Fruit fly (Drosophila melanogaster) whole organism, pupa: ENCODE measurements around the gene CG16713.

Source experiments
- CG10348 ChIP-seq: fragments of 200-800 bp; sonication (Bioruptor generic); IDR thresholded peaks from 2 replicates; pipeline ENCODE4 v1.3.6; 2022; ENCODE audit warnings: missing biosample characterization, missing genetic modification characterization
- CG12605 ChIP-seq: fragments of 200-800 bp; sonication (Bioruptor generic); IDR thresholded peaks from 2 replicates; pipeline ENCODE4 v1.3.6; 2022; ENCODE audit warnings: missing biosample characterization, missing genetic modification characterization
- CG13204 ChIP-seq: fragments of 200-800 bp; sonication (Bioruptor generic); optimal IDR thresholded peaks from 2 replicates; lab custom pipeline; 2018; ENCODE audit warnings: missing biosample characterization, mild to moderate bottlenecking, missing genetic modification characterization, moderate library complexity
- CG14655 ChIP-seq: fragments of 200-800 bp; sonication (Bioruptor generic); optimal IDR thresholded peaks from 3 replicates; lab custom pipeline; 2017; ENCODE audit warnings: mild to moderate bottlenecking, missing biosample characterization, missing genetic modification reagents, missing genetic modification characterization
- CG15710 ChIP-seq: fragments of 200-800 bp; sonication (Bioruptor generic); optimal IDR thresholded peaks from 2 replicates; lab custom pipeline; 2018; ENCODE audit warnings: missing biosample characterization, mild to moderate bottlenecking, missing genetic modification characterization, moderate library complexity
- CG17806 ChIP-seq: fragments of 200-800 bp; sonication (Bioruptor generic); optimal IDR thresholded peaks from 2 replicates; lab custom pipeline; 2018; ENCODE audit warnings: missing biosample characterization, mild to moderate bottlenecking, missing genetic modification characterization, moderate library complexity
- CG32121 ChIP-seq: fragments of 200-800 bp; sonication (Bioruptor generic); IDR thresholded peaks from 2 replicates; pipeline ENCODE4 v1.3.6; 2022; ENCODE audit warnings: missing biosample characterization, missing genetic modification characterization
- CG34367 ChIP-seq: fragments of 200-800 bp; sonication (Bioruptor generic); optimal IDR thresholded peaks from 2 replicates; lab custom pipeline; 2018; ENCODE audit warnings: missing biosample characterization, mild to moderate bottlenecking, missing genetic modification characterization
- CG4496 ChIP-seq: fragments of 200-800 bp; sonication (Bioruptor generic); IDR thresholded peaks from 3 replicates; pipeline ENCODE4 v1.3.6; 2022; ENCODE audit warnings: missing biosample characterization, missing genetic modification characterization
- CG8159 ChIP-seq: fragments of 200-800 bp; sonication (Bioruptor generic); optimal IDR thresholded peaks from 3 replicates; lab custom pipeline; 2018; ENCODE audit warnings: missing biosample characterization, mild to moderate bottlenecking, missing genetic modification characterization, moderate library complexity
- CG8301 ChIP-seq: fragments of 200-800 bp; sonication (Bioruptor generic); optimal IDR thresholded peaks from 2 replicates; lab custom pipeline; 2018; ENCODE audit warnings: missing biosample characterization, mild to moderate bottlenecking, missing genetic modification characterization
- CG9948 ChIP-seq: fragments of 200-800 bp; sonication (Bioruptor generic); optimal IDR thresholded peaks from 2 replicates; lab custom pipeline; 2018; ENCODE audit warnings: missing biosample characterization, mild to moderate bottlenecking, missing genetic modification characterization, moderate library complexity
- D1 ChIP-seq: fragments of 200-800 bp; sonication (Bioruptor generic); optimal IDR thresholded peaks from 2 replicates; lab custom pipeline; 2018; ENCODE audit warnings: missing biosample characterization, mild to moderate bottlenecking, missing genetic modification characterization, moderate library complexity
- EcR ChIP-seq: fragments of 200-800 bp; sonication (Bioruptor generic); optimal IDR thresholded peaks from 3 replicates; lab custom pipeline; 2019; ENCODE audit warnings: missing biosample characterization, missing genetic modification characterization, mild to moderate bottlenecking, moderate library complexity, missing genetic modification reagents
- Ets98B ChIP-seq: fragments of 200-800 bp; sonication (Bioruptor generic); IDR thresholded peaks from 2 replicates; pipeline ENCODE4 v1.3.6; 2022; ENCODE audit warnings: missing biosample characterization, missing genetic modification characterization
- Pif1A ChIP-seq: fragments of 200-800 bp; sonication (Bioruptor generic); optimal IDR thresholded peaks from 3 replicates; lab custom pipeline; 2016; ENCODE audit warnings: missing biosample characterization, missing genetic modification characterization
- Pif1B ChIP-seq: fragments of 200-800 bp; sonication (Bioruptor generic); optimal IDR thresholded peaks from 3 replicates; lab custom pipeline; 2016; ENCODE audit warnings: missing biosample characterization, missing genetic modification characterization
- Snoo ChIP-seq: fragments of 200-800 bp; sonication (Bioruptor generic); optimal IDR thresholded peaks from 3 replicates; lab custom pipeline; 2017; ENCODE audit warnings: missing biosample characterization, mild to moderate bottlenecking, missing genetic modification characterization, inconsistent platforms
- fd96Ca ChIP-seq: fragments of 200-800 bp; sonication (Bioruptor generic); IDR thresholded peaks from 3 replicates; pipeline ENCODE4 v1.3.6; 2022; ENCODE audit warnings: missing biosample characterization, missing genetic modification characterization
- gl ChIP-seq: fragments of 200-800 bp; sonication (Bioruptor generic); optimal IDR thresholded peaks from 2 replicates; lab custom pipeline; 2018; ENCODE audit warnings: missing biosample characterization, mild to moderate bottlenecking, missing genetic modification characterization
- rn ChIP-seq: fragments of 200-800 bp; sonication (Bioruptor generic); IDR thresholded peaks from 2 replicates; pipeline ENCODE4 v1.3.6; 2022; ENCODE audit warnings: missing biosample characterization, missing genetic modification characterization

Gene CG16713

DNA sequence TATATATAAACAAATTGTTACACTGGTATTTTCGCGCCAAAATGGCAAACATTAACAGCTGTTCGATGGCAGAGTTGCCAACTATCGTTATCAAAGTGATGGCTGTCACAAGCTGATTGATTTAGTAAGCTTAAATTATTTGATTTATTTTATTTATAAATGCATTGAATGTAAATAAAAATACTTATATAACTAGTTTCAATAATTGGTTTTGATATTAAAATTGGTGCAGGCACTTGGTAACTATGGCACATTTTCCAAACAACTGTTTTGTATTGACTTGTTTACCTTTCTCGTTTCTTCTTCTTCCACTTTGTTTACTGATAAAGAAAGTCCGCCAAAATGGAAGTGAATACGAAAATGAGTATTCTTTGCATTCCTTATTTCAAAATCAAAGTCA, 16.5 kb upstream of the CG16713 start, which contains the start of gene cutlet:
cutlet (minus strand) TSS at position 84 of the 400 bp plus-strand sequence.
- no peak for TF ChIP-seq EcR (GFP tag; lab: Kevin White, UChicago)
- TF ChIP-seq gl (tag; lab: Kevin White, UChicago): no peak
- no peak for TF ChIP-seq CG32121 (GFP tag; lab: Robert Waterston, UW)
- TF ChIP-seq fd96Ca: no peak
- no peak for TF ChIP-seq Pif1A
- no peak for TF ChIP-seq CG9948
- no peak for TF ChIP-seq CG10348 (GFP tag; lab: Robert Waterston, UW)
- no peak for TF ChIP-seq CG4496 (GFP tag; lab: Robert Waterston, UW)
- TF ChIP-seq CG8159 (tag; lab: Kevin White, UChicago): no peak
- TF ChIP-seq CG13204 (GFP tag; lab: Kevin White, UChicago): no peak
- no peak for TF ChIP-seq CG17806 (tag; lab: Kevin White, UChicago)
- TF ChIP-seq rn (GFP tag; lab: Robert Waterston, UW): no peak
- TF ChIP-seq Snoo (tag; lab: Kevin White, UChicago): no peak
- TF ChIP-seq Ets98B (GFP tag; lab: Robert Waterston, UW): no peak
- TF ChIP-seq D1 (tag; lab: Kevin White, UChicago): no peak
- TF ChIP-seq Pif1B: no peak

dm6 chr2L:3706963-3707362, 11.8 kb upstream of the CG16713 start, which contains the start of gene CG31777:
Gene CG31777 (minus strand): TSS chr2L:3707063.
- no peak for TF ChIP-seq CG17806 (tag; lab: Kevin White, UChicago)
- peak; percentile 56 for TF ChIP-seq EcR (GFP tag; lab: Kevin White, UChicago)
- TF ChIP-seq, all 21 proteins: peak for 1

- peak; percentile 58 for TF ChIP-seq CG12605 (GFP tag; lab: Robert Waterston, UW)
- TF ChIP-seq EcR (GFP tag; lab: Kevin White, UChicago): no peak
- peak; percentile 76 for TF ChIP-seq CG32121 (GFP tag; lab: Robert Waterston, UW)
- TF ChIP-seq Snoo (tag; lab: Kevin White, UChicago): peak; percentile 79
- peak; percentile 15 for TF ChIP-seq CG13204 (GFP tag; lab: Kevin White, UChicago)
- TF ChIP-seq CG9948: peak; percentile 60
- peak; percentile 80 for TF ChIP-seq CG15710 (tag; lab: Kevin White, UChicago)
- no peak for TF ChIP-seq D1 (tag; lab: Kevin White, UChicago)
- peak; percentile 81 for TF ChIP-seq CG17806 (tag; lab: Kevin White, UChicago)
- peak; percentile 56 for TF ChIP-seq Pif1A
- TF ChIP-seq CG8159 (tag; lab: Kevin White, UChicago): peak; percentile 77
- peak; percentile 87 for TF ChIP-seq CG4496 (GFP tag; lab: Robert Waterston, UW)
- peak; percentile 36; the same call in 1 of the 2 replicates for TF ChIP-seq rn (GFP tag; lab: Robert Waterston, UW)
- peak; percentile 69 for TF ChIP-seq fd96Ca
- TF ChIP-seq Pif1B: peak; percentile 58
- peak; percentile 70 for TF ChIP-seq CG8301 (tag; lab: Kevin White, UChicago)
- peak; percentile 73 for TF ChIP-seq CG14655
- peak; percentile 45 for TF ChIP-seq gl (tag; lab: Kevin White, UChicago)
- peak; percentile 84 for TF ChIP-seq Ets98B (GFP tag; lab: Robert Waterston, UW)
- TF ChIP-seq CG10348 (GFP tag; lab: Robert Waterston, UW): no peak
- TF ChIP-seq CG34367: peak; percentile 74
Observed at dm6 chr2L:3705438-3705921, 10.3 kb upstream of the CG16713 start, which contains the start of gene CG31778. Gene CG31778 (minus strand): TSS chr2L:3705488.

DNA sequence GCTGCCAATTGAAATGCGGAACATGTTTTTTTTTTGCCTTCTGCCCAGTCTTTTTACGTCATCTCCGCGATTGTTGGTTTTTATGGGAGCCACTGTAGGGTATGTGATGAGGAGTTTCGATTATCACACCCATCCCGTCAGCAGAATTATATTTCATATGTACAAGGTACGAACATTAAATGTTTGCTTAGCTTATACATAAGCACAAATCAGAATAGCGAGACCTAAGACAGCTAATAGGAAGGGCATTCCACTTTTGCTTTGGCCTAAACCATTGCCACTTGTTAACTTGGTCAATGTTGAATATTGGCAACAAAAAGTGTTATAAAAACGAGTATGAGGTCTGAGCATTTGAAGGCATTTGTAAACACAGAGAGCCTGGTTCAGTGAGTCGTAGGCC, 8.0 kb upstream of the CG16713 start, which contains the start of gene CG2816:
CG2816 (plus strand) TSS at position 400 of the 400 bp plus-strand sequence.
- TF ChIP-seq CG8301 (tag; lab: Kevin White, UChicago) (peak; percentile 85), CG34367 (peak; percentile 47), gl (tag; lab: Kevin White, UChicago) (no peak), CG17806 (tag; lab: Kevin White, UChicago) (peak; percentile 69), Pif1A (peak; percentile 82), CG14655 (peak; percentile 89), CG10348 (GFP tag; lab: Robert Waterston, UW) (peak; percentile 90), D1 (tag; lab: Kevin White, UChicago) (no peak), CG13204 (GFP tag; lab: Kevin White, UChicago) (no peak), Pif1B (peak; percentile 81), CG9948 (no peak), CG8159 (tag; lab: Kevin White, UChicago) (no peak), fd96Ca (peak; percentile 97), Snoo (tag; lab: Kevin White, UChicago) (peak; percentile 72), Ets98B (GFP tag; lab: Robert Waterston, UW) (peak; percentile 96), CG12605 (GFP tag; lab: Robert Waterston, UW) (peak; percentile 91), CG15710 (tag; lab: Kevin White, UChicago) (no peak), CG4496 (GFP tag; lab: Robert Waterston, UW) (peak; percentile 96), EcR (GFP tag; lab: Kevin White, UChicago) (no peak), CG32121 (GFP tag; lab: Robert Waterston, UW) (peak; percentile 96), rn (GFP tag; lab: Robert Waterston, UW) (peak; percentile 91)

DNA sequence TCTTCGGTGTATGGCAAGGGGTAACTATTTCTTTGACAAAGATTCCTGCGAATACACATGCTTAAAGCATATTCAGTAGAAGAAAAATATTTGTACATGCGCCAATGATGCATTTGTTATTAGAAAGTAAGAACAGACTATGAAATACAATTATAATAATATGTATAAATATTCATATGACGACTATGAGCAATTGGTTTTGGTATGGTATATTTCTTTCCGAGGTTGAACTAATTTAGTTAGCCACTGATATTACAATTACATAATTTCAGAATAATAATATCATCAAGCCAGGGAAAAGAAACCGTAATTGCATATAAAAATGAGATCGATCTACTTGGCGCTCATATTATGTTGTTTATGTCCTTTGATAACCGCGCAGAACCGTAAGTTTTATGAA, 6.3 kb upstream of the CG16713 start, which contains the start of gene CG43145:
CG43145 (plus strand) TSS at position 301 of the 400 bp plus-strand sequence.
- TF ChIP-seq CG10348 (GFP tag; lab: Robert Waterston, UW): no peak
- no peak for TF ChIP-seq Pif1A
- TF ChIP-seq CG8159 (tag; lab: Kevin White, UChicago): no peak
- no peak for TF ChIP-seq CG8301 (tag; lab: Kevin White, UChicago)
- no peak for TF ChIP-seq CG15710 (tag; lab: Kevin White, UChicago)
- no peak for TF ChIP-seq CG12605 (GFP tag; lab: Robert Waterston, UW)
- TF ChIP-seq Ets98B (GFP tag; lab: Robert Waterston, UW): no peak
- no peak for TF ChIP-seq Pif1B
- no peak for TF ChIP-seq CG9948
- TF ChIP-seq CG14655: no peak
- TF ChIP-seq rn (GFP tag; lab: Robert Waterston, UW): no peak
- no peak for TF ChIP-seq gl (tag; lab: Kevin White, UChicago)
- TF ChIP-seq Snoo (tag; lab: Kevin White, UChicago): no peak
- no peak for TF ChIP-seq CG13204 (GFP tag; lab: Kevin White, UChicago)
